Fruit fly (Drosophila melanogaster) whole organism, adult: Measurements from ENCODE around the gene ND-B8.

Experiments used
- CG12768 ChIP-seq: fragments of 200-800 bp; sonication (Bioruptor generic); optimal IDR thresholded peaks from 2 replicates; lab custom pipeline; 2017; ENCODE audit warnings: missing biosample characterization, missing genetic modification characterization, mild to moderate bottlenecking, moderate library complexity, missing genetic modification reagents
- CG14711 ChIP-seq: fragments of 200-800 bp; sonication (Bioruptor generic); optimal IDR thresholded peaks from 2 replicates; lab custom pipeline; 2018; ENCODE audit warnings: missing biosample characterization, mild to moderate bottlenecking, missing genetic modification characterization, moderate library complexity
- CG1620 ChIP-seq: fragments of 200-800 bp; sonication (Bioruptor generic); optimal IDR thresholded peaks from 2 replicates; lab custom pipeline; 2016; ENCODE audit warnings: missing biosample characterization, missing genetic modification characterization
- CG7045 ChIP-seq: fragments of 200-800 bp; sonication (Bioruptor generic); optimal IDR thresholded peaks from 2 replicates; lab custom pipeline; 2017; ENCODE audit warnings: missing biosample characterization, mild to moderate bottlenecking, missing genetic modification characterization
- CG7101 ChIP-seq: fragments of 200-800 bp; sonication (Bioruptor generic); optimal IDR thresholded peaks from 2 replicates; lab custom pipeline; 2018; ENCODE audit warnings: missing biosample characterization, mild to moderate bottlenecking, missing genetic modification characterization, moderate library complexity
- Crg-1 ChIP-seq: fragments of 200-800 bp; sonication (Bioruptor generic); optimal IDR thresholded peaks from 2 replicates; lab custom pipeline; 2016; ENCODE audit warnings: missing biosample characterization, missing genetic modification characterization
- Mnt ChIP-seq: fragments of 200-800 bp; sonication (Bioruptor generic); optimal IDR thresholded peaks from 2 replicates; lab custom pipeline; 2016; ENCODE audit warnings: missing biosample characterization, mild to moderate bottlenecking, missing genetic modification characterization
- kay ChIP-seq: fragments of 200-800 bp; sonication (Bioruptor generic); peaks from one replicate; lab custom pipeline; 2016; ENCODE audit warnings: missing biosample characterization, missing genetic modification characterization, borderline replicate concordance
- ovo ChIP-seq: fragments of 200-800 bp; sonication (Bioruptor generic); optimal IDR thresholded peaks from 2 replicates; lab custom pipeline; 2016; ENCODE audit warnings: missing biosample characterization, missing genetic modification characterization
- tj ChIP-seq: fragments of 200-800 bp; sonication (Bioruptor generic); optimal IDR thresholded peaks from 3 replicates; lab custom pipeline; 2017; ENCODE audit warnings: missing biosample characterization, mild to moderate bottlenecking, missing genetic modification characterization, moderate library complexity
- toe ChIP-seq: fragments of 200-800 bp; sonication (Bioruptor generic); optimal IDR thresholded peaks from 2 replicates; lab custom pipeline; 2016; ENCODE audit warnings: missing biosample characterization, missing genetic modification characterization

DNA sequence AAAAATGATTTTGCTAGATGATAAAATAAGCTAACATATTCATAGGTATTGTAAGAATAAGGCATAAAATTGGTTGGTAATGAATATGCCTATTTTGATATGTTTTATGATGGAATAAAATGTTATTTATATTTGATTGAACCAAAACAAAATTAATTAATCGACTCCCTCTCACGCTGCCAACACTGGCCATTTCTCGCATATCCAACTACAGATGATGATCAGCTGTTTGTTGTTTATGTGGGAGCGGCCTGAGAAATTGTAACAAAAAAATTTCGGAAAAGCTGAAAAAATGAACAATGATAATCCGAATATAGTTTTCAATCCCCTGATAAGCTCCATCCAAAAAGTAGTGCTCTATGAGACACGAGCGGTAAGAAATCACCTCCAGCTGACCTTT, 10.5 kb downstream of the ND-B8 start, which contains the start of gene FIG4:
- TF ChIP-seq CG14711 (tag; lab: Kevin White, UChicago) (no peak), tj (no peak), ovo (GFP tag; lab: Kevin White, UChicago) (no peak), CG1620 (GFP tag; lab: Kevin White, UChicago) (no peak), CG7045 (GFP tag; lab: Kevin White, UChicago) (no peak), kay (GFP tag; lab: Kevin White, UChicago) (no peak), toe (GFP tag; lab: Kevin White, UChicago) (no peak), CG12768 (GFP tag; lab: Kevin White, UChicago) (no peak), Crg-1 (no peak), Mnt (GFP tag; lab: Kevin White, UChicago) (no peak), CG7101 (tag; lab: Kevin White, UChicago) (no peak)
